Worm (Caenorhabditis elegans): ENCODE results near the gene H02F09.3.

DNA sequence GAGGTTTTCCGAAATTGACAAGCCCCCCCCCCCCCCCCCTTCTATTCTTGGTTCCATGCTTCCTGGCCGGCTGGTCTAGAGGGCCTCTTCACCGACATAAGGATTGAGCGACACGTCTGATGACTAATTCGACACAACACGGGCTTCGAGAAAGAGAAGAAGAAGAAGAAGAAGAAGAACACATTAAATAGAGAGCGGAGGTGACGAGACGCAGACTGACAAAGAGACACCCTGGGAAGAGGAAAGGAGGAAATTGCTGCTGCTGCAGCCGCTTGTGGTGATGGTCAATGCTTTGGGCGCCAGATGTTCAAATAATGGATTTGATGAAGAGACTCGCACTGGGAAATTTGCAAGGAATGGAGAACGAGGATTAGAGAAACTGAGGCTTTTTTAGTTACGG is 43.9 kb upstream of the H02F09.3 start:
- TF ChIP-seq nhr-76 (tag; optimal IDR thresholded peaks at IDR 0.05) = no peak
- TF ChIP-seq fos-1 (tag; optimal IDR thresholded peaks at IDR 0.05) = no peak
- peak; percentile 19 for TF ChIP-seq nhr-25 (tag; optimal IDR thresholded peaks at IDR 0.05)
- no peak for TF ChIP-seq nhr-12 (tag; optimal IDR thresholded peaks at IDR 0.05)
- TF ChIP-seq nhr-237 (tag; optimal IDR thresholded peaks at IDR 0.05) = no peak
- no peak for TF ChIP-seq ztf-11 (tag; optimal IDR thresholded peaks at IDR 0.05)
- no peak for TF ChIP-seq snpc-4 (tag; optimal IDR thresholded peaks at IDR 0.05)

Measured in whole organism, L3 larva.